Worm (Caenorhabditis elegans): Measurements from ENCODE around the gene szy-2.

Gene szy-2

ce11 chrIII:5361909-5362308, 9.2 kb downstream of the szy-2 start, which contains the start of gene Y32H12A.1:
Gene Y32H12A.1, plus strand, starts transcription at chrIII:5362209.
- TF ChIP-seq fkh-2 (tag; optimal IDR thresholded peaks at IDR 0.05): no peak
- no peak for TF ChIP-seq pha-4 (tag; optimal IDR thresholded peaks at IDR 0.05)
- no peak for TF ChIP-seq elt-2 (tag; optimal IDR thresholded peaks at IDR 0.05)
- no peak for TF ChIP-seq nhr-23 (tag; optimal IDR thresholded peaks at IDR 0.05)
- TF ChIP-seq ztf-11 (tag; optimal IDR thresholded peaks at IDR 0.05): no peak
- TF ChIP-seq egl-27 (tag; optimal IDR thresholded peaks at IDR 0.05): no peak
- TF ChIP-seq snpc-4 (tag; optimal IDR thresholded peaks at IDR 0.05): no peak
- TF ChIP-seq nhr-28 (tag; optimal IDR thresholded peaks at IDR 0.05): no peak

ce11 chrIII:5349250-5349649, 21.8 kb downstream of the szy-2 start, which contains the start of gene thoc-5:
Gene thoc-5, minus strand, starts transcription at chrIII:5349401.
- TF ChIP-seq nhr-43 (tag; optimal IDR thresholded peaks at IDR 0.05; ENCODE audit: poor library complexity, severe bottlenecking): peak; percentile 93
- TF ChIP-seq pqm-1 (tag; optimal IDR thresholded peaks at IDR 0.05): peak; percentile 31
- no peak for TF ChIP-seq nhr-76 (tag; optimal IDR thresholded peaks at IDR 0.05)
- TF ChIP-seq pha-4 (tag; optimal IDR thresholded peaks at IDR 0.05): peak; percentile 80
- peak; percentile 37 for TF ChIP-seq jun-1 (tag; optimal IDR thresholded peaks at IDR 0.05)
- TF ChIP-seq elt-3 (tag; optimal IDR thresholded peaks at IDR 0.05): no peak
- TF ChIP-seq aly-2 (tag; optimal IDR thresholded peaks at IDR 0.05): no peak
- TF ChIP-seq sea-2 (GFP tag; optimal IDR thresholded peaks at IDR 0.05): no peak
- TF ChIP-seq unc-62 (GFP tag; optimal IDR thresholded peaks at IDR 0.05): no peak
- no peak for TF ChIP-seq ztf-4 (tag; optimal IDR thresholded peaks at IDR 0.05)
- TF ChIP-seq ceh-16 (tag; optimal IDR thresholded peaks at IDR 0.05): no peak
- TF ChIP-seq eor-1 (tag; optimal IDR thresholded peaks at IDR 0.05): no peak
- no peak for TF ChIP-seq ama-1 (optimal IDR thresholded peaks at IDR 0.05)
- no peak for TF ChIP-seq egl-27 (tag; optimal IDR thresholded peaks at IDR 0.05)
- TF ChIP-seq ceh-28 (tag; optimal IDR thresholded peaks at IDR 0.05): peak; percentile 53
- no peak for TF ChIP-seq nhr-11 (tag; optimal IDR thresholded peaks at IDR 0.05)
- TF ChIP-seq mml-1 (tag; optimal IDR thresholded peaks at IDR 0.05): no peak
- no peak for TF ChIP-seq ztf-11 (tag; optimal IDR thresholded peaks at IDR 0.05)
- TF ChIP-seq mdl-1 (tag; optimal IDR thresholded peaks at IDR 0.05): no peak
- no peak for TF ChIP-seq tbx-2 (tag; optimal IDR thresholded peaks at IDR 0.05)
- TF ChIP-seq zag-1 (tag; optimal IDR thresholded peaks at IDR 0.05): no peak
- TF ChIP-seq egl-5 (tag; optimal IDR thresholded peaks at IDR 0.05): peak; percentile 18
- TF ChIP-seq ZK546.5 (tag; optimal IDR thresholded peaks at IDR 0.05): no peak
- peak; percentile 86 for TF ChIP-seq lsy-12 (tag; optimal IDR thresholded peaks at IDR 0.05)
- no peak for TF ChIP-seq nhr-67 (tag; optimal IDR thresholded peaks at IDR 0.05)
- no peak for TF ChIP-seq unc-39 (tag; optimal IDR thresholded peaks at IDR 0.05)
- no peak for TF ChIP-seq fkh-2 (tag; optimal IDR thresholded peaks at IDR 0.05)
- no peak for TF ChIP-seq nhr-28 (tag; optimal IDR thresholded peaks at IDR 0.05)
- TF ChIP-seq skn-1 (tag; optimal IDR thresholded peaks at IDR 0.05): no peak
- TF ChIP-seq R02D3.7 (tag; optimal IDR thresholded peaks at IDR 0.05): peak; percentile 41
- no peak for TF ChIP-seq ceh-9 (tag; optimal IDR thresholded peaks at IDR 0.05)
- TF ChIP-seq daf-12 (tag; optimal IDR thresholded peaks at IDR 0.05): no peak
- TF ChIP-seq lin-15B (tag; optimal IDR thresholded peaks at IDR 0.05): peak; percentile 86
- TF ChIP-seq nhr-12 (tag; optimal IDR thresholded peaks at IDR 0.05): no peak
- no peak for TF ChIP-seq nhr-77 (tag; optimal IDR thresholded peaks at IDR 0.05)
- TF ChIP-seq ceh-82 (tag; optimal IDR thresholded peaks at IDR 0.05): peak; percentile 37
- no peak for TF ChIP-seq nhr-237 (tag; optimal IDR thresholded peaks at IDR 0.05)
- peak; percentile 80 for TF ChIP-seq nhr-23 (tag; optimal IDR thresholded peaks at IDR 0.05)
- TF ChIP-seq fkh-10 (GFP tag; optimal IDR thresholded peaks at IDR 0.05): no peak
- TF ChIP-seq lin-39 (tag; optimal IDR thresholded peaks at IDR 0.05): peak; percentile 16
- no peak for TF ChIP-seq elt-1 (tag; optimal IDR thresholded peaks at IDR 0.05)
- no peak for TF ChIP-seq fos-1 (tag; optimal IDR thresholded peaks at IDR 0.05)
- TF ChIP-seq nfya-1 (tag; optimal IDR thresholded peaks at IDR 0.05; ENCODE audit: insufficient read depth): peak; percentile 79
- peak; percentile 25 for TF ChIP-seq elt-2 (tag; optimal IDR thresholded peaks at IDR 0.05)
- peak; percentile 74 for TF ChIP-seq snpc-4 (tag; optimal IDR thresholded peaks at IDR 0.05)
- peak; percentile 32 for TF ChIP-seq hmg-11 (tag; optimal IDR thresholded peaks at IDR 0.05)
- TF ChIP-seq nhr-25 (tag; optimal IDR thresholded peaks at IDR 0.05): peak; percentile 61
